Worm (Caenorhabditis elegans) whole organism, mixed stage, embryonic: ENCODE data around the gene T01D3.1.

ENCODE experiments used
- blmp-1 ChIP-seq: fragments of 150-350 bp; optimal IDR thresholded peaks from 2 replicates; lab custom pipeline; 2014; ENCODE audit warnings: missing biosample characterization, missing genetic modification characterization
- cnd-1 ChIP-seq: fragments of 200-800 bp; sonication (Bioruptor generic); optimal IDR thresholded peaks from 2 replicates; lab custom pipeline; 2018; ENCODE audit warnings: mild to moderate bottlenecking, missing genetic modification characterization, missing compliant biosample characterization
- lsy-2 ChIP-seq: fragments of 150-350 bp; optimal IDR thresholded peaks from 2 replicates; lab custom pipeline; 2014; ENCODE audit warnings: missing biosample characterization, missing genetic modification characterization
- mab-5 ChIP-seq: fragments of 150-350 bp; optimal IDR thresholded peaks from 2 replicates; lab custom pipeline; 2014; ENCODE audit warnings: missing biosample characterization, missing genetic modification characterization
- nhr-76 ChIP-seq: sonication (generic microtip); optimal IDR thresholded peaks from 2 replicates; lab custom pipeline; 2017; ENCODE audit warnings: missing biosample characterization, missing genetic modification characterization
- pha-4 ChIP-seq: fragments of 150-350 bp; optimal IDR thresholded peaks from 2 replicates; lab custom pipeline; 2018; ENCODE audit warnings: missing biosample characterization, missing genetic modification reagents, missing genetic modification characterization
- sptf-1 ChIP-seq: sonication (generic microtip); optimal IDR thresholded peaks from 2 replicates; lab custom pipeline; 2017; ENCODE audit warnings: mild to moderate bottlenecking, missing genetic modification characterization, moderate library complexity, missing compliant biosample characterization
- unc-62 ChIP-seq: fragments of 150-350 bp; optimal IDR thresholded peaks from 2 replicates; lab custom pipeline; 2014; ENCODE audit warnings: missing biosample characterization, missing genetic modification reagents, missing genetic modification characterization
- zip-8 ChIP-seq: fragments of 150-350 bp; optimal IDR thresholded peaks from 2 replicates; lab custom pipeline; 2014; ENCODE audit warnings: missing biosample characterization, missing genetic modification characterization
- ztf-11 ChIP-seq: fragments of 150-350 bp; optimal IDR thresholded peaks from 2 replicates; lab custom pipeline; 2014; ENCODE audit warnings: missing biosample characterization, missing genetic modification characterization

DNA sequence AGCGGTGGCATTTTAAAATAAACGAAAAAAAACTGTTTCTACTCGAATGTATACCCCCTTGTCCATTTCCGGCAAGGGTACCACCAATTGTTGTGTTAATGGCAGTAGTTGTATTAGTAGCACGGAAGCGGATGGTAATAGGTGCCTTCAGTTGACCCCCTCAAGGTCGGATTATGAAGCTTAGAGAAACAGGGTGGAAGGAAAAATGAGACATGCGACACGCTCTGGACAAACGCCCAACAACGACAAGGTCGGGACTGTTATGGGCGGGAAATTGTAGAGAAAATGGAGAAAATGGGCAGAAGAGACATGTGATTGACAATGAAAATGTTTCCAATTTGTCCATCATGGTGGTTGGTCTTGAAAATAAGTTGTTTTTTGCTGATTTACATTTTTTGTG is 14.3 kb downstream of the T01D3.1 start, which contains the start of gene T01D3.3:
- TF ChIP-seq sptf-1: no peak
- no peak for TF ChIP-seq pha-4 (tag; lab: Kevin White, UChicago)
- TF ChIP-seq unc-62 (GFP tag; lab: Kevin White, UChicago): no peak
- no peak for TF ChIP-seq mab-5 (tag; lab: Kevin White, UChicago)
- no peak for TF ChIP-seq nhr-76 (tag; lab: Kevin White, UChicago)
- TF ChIP-seq ztf-11: no peak
- TF ChIP-seq cnd-1: no peak
- TF ChIP-seq zip-8 (tag; lab: Kevin White, UChicago): no peak
- no peak for TF ChIP-seq blmp-1 (tag; lab: Kevin White, UChicago)
- TF ChIP-seq lsy-2 (tag; lab: Kevin White, UChicago): no peak
